Fruit fly (Drosophila melanogaster) whole organism, embryonic: ENCODE measurements around the gene Pez.
A peak's percentile ranks its signal among the peaks of the same experiment; 100 is the strongest.

Experiments
- Aef1 ChIP-seq: fragments of 200-800 bp; sonication (Bioruptor generic); IDR thresholded peaks from 3 replicates; pipeline ENCODE4 v1.3.6; 2022; ENCODE audit warnings: missing biosample characterization, missing genetic modification characterization
- Bdp1 ChIP-seq: fragments of 200-800 bp; sonication (Bioruptor generic); optimal IDR thresholded peaks from 3 replicates; lab custom pipeline; 2016; ENCODE audit warnings: missing biosample characterization, missing genetic modification characterization
- Bgb ChIP-seq: fragments of 200-800 bp; sonication (Bioruptor generic); IDR thresholded peaks from 2 replicates; pipeline ENCODE4 v1.3.6; 2022; ENCODE audit warnings: missing biosample characterization, missing genetic modification characterization; ENCODE audit not compliant: partially characterized antibody
- CG10267 ChIP-seq: fragments of 200-800 bp; sonication (Bioruptor generic); optimal IDR thresholded peaks from 2 replicates; lab custom pipeline; 2018; ENCODE audit warnings: missing biosample characterization, mild to moderate bottlenecking, missing genetic modification characterization, moderate library complexity
- CG10462 ChIP-seq: fragments of 200-800 bp; sonication (Bioruptor generic); optimal IDR thresholded peaks from 2 replicates; lab custom pipeline; 2016; ENCODE audit warnings: missing biosample characterization, missing genetic modification characterization
- CG10979 ChIP-seq: fragments of 200-800 bp; sonication (Bioruptor generic); optimal IDR thresholded peaks from 2 replicates; lab custom pipeline; 2018; ENCODE audit warnings: missing biosample characterization, mild to moderate bottlenecking, missing genetic modification characterization, moderate library complexity
- CG11456 ChIP-seq: fragments of 200-800 bp; sonication (Bioruptor generic); IDR thresholded peaks from 3 replicates; pipeline ENCODE4 v1.3.6; 2022; ENCODE audit warnings: missing biosample characterization, missing genetic modification characterization
- CG17186 ChIP-seq: fragments of 200-800 bp; sonication (Bioruptor generic); optimal IDR thresholded peaks from 3 replicates; lab custom pipeline; 2017; ENCODE audit warnings: missing biosample characterization, missing genetic modification reagents, missing genetic modification characterization
- CG2116 ChIP-seq: fragments of 200-800 bp; sonication (Bioruptor generic); optimal IDR thresholded peaks from 3 replicates; lab custom pipeline; 2018; ENCODE audit warnings: missing biosample characterization, mild to moderate bottlenecking, missing genetic modification characterization
- CG30403 ChIP-seq: fragments of 200-800 bp; sonication (Bioruptor generic); optimal IDR thresholded peaks from 3 replicates; lab custom pipeline; 2016; ENCODE audit warnings: missing biosample characterization, missing genetic modification characterization
- CG31365 ChIP-seq: fragments of 200-800 bp; sonication (Bioruptor generic); optimal IDR thresholded peaks from 2 replicates; lab custom pipeline; 2018; ENCODE audit warnings: missing biosample characterization, mild to moderate bottlenecking, missing genetic modification characterization
- CG3163 ChIP-seq: fragments of 200-800 bp; sonication (Bioruptor generic); optimal IDR thresholded peaks from 3 replicates; lab custom pipeline; 2016; ENCODE audit warnings: missing biosample characterization, missing genetic modification characterization
- CG32532 ChIP-seq: fragments of 200-800 bp; sonication (Bioruptor generic); IDR thresholded peaks from 2 replicates; pipeline ENCODE4 v1.3.6; 2022; ENCODE audit warnings: missing biosample characterization, missing genetic modification characterization
- CG6254 ChIP-seq: fragments of 200-800 bp; sonication (Bioruptor generic); optimal IDR thresholded peaks from 3 replicates; lab custom pipeline; 2017; ENCODE audit warnings: mild to moderate bottlenecking, missing biosample characterization, missing genetic modification reagents, missing genetic modification characterization
- CG6791 ChIP-seq: fragments of 200-800 bp; sonication (Bioruptor generic); IDR thresholded peaks from 3 replicates; pipeline ENCODE4 v1.3.6; 2022; ENCODE audit warnings: missing biosample characterization, missing genetic modification characterization; ENCODE audit not compliant: partially characterized antibody
- CG7786 ChIP-seq: fragments of 200-800 bp; sonication (Bioruptor generic); optimal IDR thresholded peaks from 2 replicates; lab custom pipeline; 2016; ENCODE audit warnings: missing biosample characterization, missing genetic modification characterization
- CG7928 ChIP-seq: fragments of 200-800 bp; sonication (Bioruptor generic); optimal IDR thresholded peaks from 2 replicates; lab custom pipeline; 2017; ENCODE audit warnings: missing biosample characterization, mild to moderate bottlenecking, missing genetic modification characterization
- CG9932 ChIP-seq: fragments of 200-800 bp; sonication (Bioruptor generic); IDR thresholded peaks from 2 replicates; pipeline ENCODE4 v1.3.6; 2022; ENCODE audit warnings: missing biosample characterization, missing genetic modification characterization
- Dip3 ChIP-seq: fragments of 200-800 bp; sonication (Bioruptor generic); optimal IDR thresholded peaks from 3 replicates; lab custom pipeline; 2016; ENCODE audit warnings: missing biosample characterization, missing genetic modification characterization
- Dll ChIP-seq: fragments of 200-800 bp; sonication (Bioruptor generic); IDR thresholded peaks from 4 replicates; pipeline ENCODE4 v1.3.6; 2022; ENCODE audit warnings: missing biosample characterization, missing genetic modification characterization; ENCODE audit not compliant: partially characterized antibody
- Elba2 ChIP-seq: fragments of 200-800 bp; sonication (Bioruptor generic); optimal IDR thresholded peaks from 3 replicates; lab custom pipeline; 2016; ENCODE audit warnings: missing biosample characterization, missing genetic modification characterization
- Ets97D ChIP-seq: fragments of 200-800 bp; sonication (Bioruptor generic); optimal IDR thresholded peaks from 3 replicates; lab custom pipeline; 2016; ENCODE audit warnings: missing biosample characterization, missing genetic modification characterization
- Gug ChIP-seq: fragments of 200-800 bp; sonication (Bioruptor generic); IDR thresholded peaks from 4 replicates; pipeline ENCODE4 v1.3.6; 2022; ENCODE audit warnings: missing biosample characterization, missing genetic modification characterization
- Lhr ChIP-seq: fragments of 200-800 bp; sonication (Bioruptor generic); optimal IDR thresholded peaks from 3 replicates; lab custom pipeline; 2017; ENCODE audit warnings: mild to moderate bottlenecking, missing biosample characterization, missing genetic modification reagents, missing genetic modification characterization
- Lpt ChIP-seq: fragments of >200 bp; optimal IDR thresholded peaks from 2 replicates; lab custom pipeline; 2018; ENCODE audit warnings: missing biosample characterization, missing genetic modification characterization
- Myb ChIP-seq: fragments of 200-800 bp; sonication (Bioruptor generic); optimal IDR thresholded peaks from 2 replicates; lab custom pipeline; 2016; ENCODE audit warnings: missing biosample characterization, missing genetic modification characterization
- NC2α ChIP-seq: fragments of 200-800 bp; sonication (Bioruptor generic); optimal IDR thresholded peaks from 2 replicates; lab custom pipeline; 2016; ENCODE audit warnings: missing biosample characterization, missing genetic modification characterization
- Nf-YA ChIP-seq: fragments of 200-800 bp; sonication (Bioruptor generic); IDR thresholded peaks from 2 replicates; pipeline ENCODE4 v1.3.6; 2022; ENCODE audit warnings: missing biosample characterization, missing genetic modification characterization
- Pdp1 ChIP-seq, 2 experiments: fragments of 200-800 bp; sonication (Bioruptor generic); optimal IDR thresholded peaks; 3 replicates each; lab custom pipeline; 2016; ENCODE audit warnings: missing biosample characterization in 2 of 2, missing genetic modification characterization in 2 of 2, mild to moderate bottlenecking in 1 of 2, moderate library complexity in 1 of 2
- Sox100B ChIP-seq: fragments of 200-800 bp; sonication (Bioruptor generic); optimal IDR thresholded peaks from 3 replicates; lab custom pipeline; 2018; ENCODE audit warnings: missing biosample characterization, mild to moderate bottlenecking, missing genetic modification characterization
- Sox102F ChIP-seq: fragments of 200-800 bp; sonication (Bioruptor generic); optimal IDR thresholded peaks from 2 replicates; lab custom pipeline; 2018; ENCODE audit warnings: missing biosample characterization, mild to moderate bottlenecking, missing genetic modification characterization, moderate library complexity
- ap ChIP-seq: fragments of 200-800 bp; sonication (Bioruptor generic); IDR thresholded peaks from 2 replicates; pipeline ENCODE4 v1.3.6; 2022; ENCODE audit warnings: missing biosample characterization, missing genetic modification characterization
- dpn ChIP-seq, 2 experiments: fragments of 200-800 bp; sonication (Bioruptor generic); optimal IDR thresholded peaks; 3 replicates each; lab custom pipeline; 2016; ENCODE audit warnings: missing biosample characterization in 2 of 2, missing genetic modification characterization in 2 of 2
- fu2 ChIP-seq: fragments of 200-800 bp; sonication (Bioruptor generic); optimal IDR thresholded peaks from 2 replicates; lab custom pipeline; 2016; ENCODE audit warnings: missing biosample characterization, missing genetic modification characterization
- gro ChIP-seq: fragments of 200-800 bp; sonication (Bioruptor generic); optimal IDR thresholded peaks from 2 replicates; lab custom pipeline; 2016; ENCODE audit warnings: missing biosample characterization, missing genetic modification characterization
- gsb ChIP-seq: fragments of 200-800 bp; sonication (Bioruptor generic); IDR thresholded peaks from 2 replicates; pipeline ENCODE4 v1.3.6; 2022; ENCODE audit warnings: missing biosample characterization, missing genetic modification characterization
- ham ChIP-seq: fragments of 200-800 bp; sonication (Bioruptor generic); IDR thresholded peaks from 2 replicates; pipeline ENCODE4 v1.3.6; 2022; ENCODE audit warnings: missing biosample characterization, missing genetic modification characterization
- nerfin-2 ChIP-seq: fragments of 200-800 bp; sonication (Bioruptor generic); IDR thresholded peaks from 2 replicates; pipeline ENCODE4 v1.3.6; 2022; ENCODE audit warnings: missing biosample characterization, missing genetic modification characterization; ENCODE audit not compliant: partially characterized antibody
- nmo ChIP-seq: fragments of 200-800 bp; sonication (Bioruptor generic); optimal IDR thresholded peaks from 2 replicates; lab custom pipeline; 2018; ENCODE audit warnings: missing biosample characterization, mild to moderate bottlenecking, missing genetic modification characterization, moderate library complexity
- otp ChIP-seq: fragments of 200-800 bp; sonication (Bioruptor generic); IDR thresholded peaks from 3 replicates; pipeline ENCODE4, ENCODE4 v1.3.6; 2022; ENCODE audit warnings: missing biosample characterization, missing genetic modification characterization
- pan ChIP-seq, 4 experiments: fragments of >200 bp in 3 of 4; fragments of 200-800 bp in 1 of 4; sonication (Bioruptor generic) in 1 of 4; optimal IDR thresholded peaks in 3 of 4; IDR thresholded peaks in 1 of 4; 2 replicates each; pipeline versions ENCODE4 v1.3.6 to Lab custom; 2017 to 2022; ENCODE audit warnings: missing biosample characterization in 2 of 4, missing genetic modification characterization in 2 of 4, mixed read lengths in 1 of 4
- pfk ChIP-seq: fragments of 200-800 bp; sonication (Bioruptor generic); optimal IDR thresholded peaks from 2 replicates; lab custom pipeline; 2018; ENCODE audit warnings: missing biosample characterization, mild to moderate bottlenecking, missing genetic modification characterization, moderate library complexity
- sens-2 ChIP-seq: fragments of 200-800 bp; sonication (Bioruptor generic); IDR thresholded peaks from 2 replicates; pipeline ENCODE4 v1.3.6; 2022; ENCODE audit warnings: missing biosample characterization, missing genetic modification characterization
- shn ChIP-seq: fragments of 200-800 bp; sonication (Bioruptor generic); optimal IDR thresholded peaks from 3 replicates; lab custom pipeline; 2016; ENCODE audit warnings: missing biosample characterization, missing genetic modification characterization
- slbo ChIP-seq: fragments of 200-800 bp; sonication (Bioruptor generic); IDR thresholded peaks from 2 replicates; pipeline ENCODE4 v1.3.6; 2022; ENCODE audit warnings: missing biosample characterization, missing genetic modification characterization
- tin ChIP-seq: fragments of 200-800 bp; sonication (Bioruptor generic); optimal IDR thresholded peaks from 3 replicates; lab custom pipeline; 2016; ENCODE audit warnings: missing biosample characterization, missing genetic modification characterization
- unc-4 ChIP-seq: fragments of 200-800 bp; sonication (Bioruptor generic); IDR thresholded peaks from 2 replicates; pipeline ENCODE4 v1.3.6; 2022; ENCODE audit warnings: missing biosample characterization, missing genetic modification characterization; ENCODE audit not compliant: partially characterized antibody
- vvl ChIP-seq: fragments of 200-800 bp; sonication (Bioruptor generic); IDR thresholded peaks from 2 replicates; pipeline ENCODE4 v1.3.6; 2022; ENCODE audit warnings: missing biosample characterization, missing genetic modification characterization
- zfh2 ChIP-seq: fragments of 200-800 bp; sonication (Bioruptor generic); optimal IDR thresholded peaks from 2 replicates; lab custom pipeline; 2016; ENCODE audit warnings: missing biosample characterization, missing genetic modification characterization

The Pez gene

DNA sequence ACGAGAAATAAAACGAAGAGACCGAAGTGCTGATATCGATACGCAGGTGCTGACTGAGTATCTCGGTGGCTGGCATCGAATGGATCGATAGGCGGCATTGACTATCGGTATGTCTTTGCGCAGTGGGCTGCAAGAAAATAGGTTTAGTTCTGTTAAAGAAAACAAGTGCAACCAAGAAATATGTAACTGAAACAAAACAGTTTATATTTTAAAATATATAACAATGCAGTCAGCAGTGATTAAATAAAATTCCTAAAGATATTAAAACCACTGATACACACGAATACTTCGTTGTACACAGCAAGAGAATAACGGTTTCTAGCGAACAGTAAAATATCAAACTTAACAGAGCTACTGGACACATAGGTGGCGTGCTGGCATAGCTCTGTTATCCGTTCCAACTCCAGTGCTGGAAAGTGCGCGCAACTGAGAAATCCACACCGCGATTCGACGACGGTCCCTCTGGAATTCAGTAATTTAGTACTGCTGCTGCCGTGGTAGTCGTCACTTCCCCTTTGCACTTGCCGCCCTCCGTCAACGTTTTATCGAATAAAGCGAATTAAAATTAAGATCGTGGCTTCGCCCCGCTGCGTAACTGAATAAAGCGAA, at the start of gene Pez, which contains the start of gene Cpr (continued):
- TF ChIP-seq CG11456 = peak; percentile 77; the same call in 2 of the 3 replicates
- TF ChIP-seq Myb = peak; percentile 92
- no peak for TF ChIP-seq Aef1 (GFP tag; lab: Robert Waterston, UW)
- TF ChIP-seq Ets97D (GFP tag; lab: Kevin White, UChicago) = peak; percentile 77
- 0 out of 2 replicates have a peak, but pooled peaks have one; percentile 29 for TF ChIP-seq gsb
- peak; percentile 88 for TF ChIP-seq Dll (GFP tag; lab: Robert Waterston, UW)
- peak; percentile 45 for TF ChIP-seq tin (GFP tag; lab: Kevin White, UChicago)
- TF ChIP-seq CG3163 (GFP tag; lab: Kevin White, UChicago) = peak; percentile 4
- TF ChIP-seq Sox102F (GFP tag; lab: Kevin White, UChicago) = no peak
- TF ChIP-seq slbo (GFP tag; lab: Robert Waterston, UW) = peak; percentile 69
- peak; percentile 52 for TF ChIP-seq zfh2 (GFP tag; lab: Kevin White, UChicago)
- TF ChIP-seq gro (GFP tag; lab: Kevin White, UChicago) = peak; percentile 46
- peak; percentile 1 for TF ChIP-seq pfk (GFP tag; lab: Kevin White, UChicago)
- peak; percentile 70 for TF ChIP-seq CG2116 (GFP tag; lab: Kevin White, UChicago)
- TF ChIP-seq dpn (GFP tag; optimal IDR thresholded peaks at IDR 0.05; lab: Kevin White, UChicago) = peak; percentile 51 to 68
- peak; percentile 42 for TF ChIP-seq CG30403 (GFP tag; lab: Kevin White, UChicago)
- no peak for TF ChIP-seq CG6254 (GFP tag; lab: Kevin White, UChicago)
- TF ChIP-seq ap (GFP tag; lab: Robert Waterston, UW) = no peak
- peak; percentile 81 for TF ChIP-seq CG6791 (GFP tag; lab: Robert Waterston, UW)
- TF ChIP-seq sens-2 = no peak
- no peak for TF ChIP-seq Elba2 (GFP tag; lab: Kevin White, UChicago)
- peak; percentile 38 for TF ChIP-seq CG7928 (GFP tag; lab: Kevin White, UChicago)
- peak; percentile 55 for TF ChIP-seq vvl (GFP tag; lab: Robert Waterston, UW)
- TF ChIP-seq CG32532 (GFP tag; lab: Robert Waterston, UW) = peak; percentile 53
- peak; percentile 92 for TF ChIP-seq CG10462 (GFP tag; lab: Kevin White, UChicago)
- TF ChIP-seq Lhr (GFP tag; lab: Kevin White, UChicago) = peak; percentile 92
- no peak for TF ChIP-seq pan (optimal IDR thresholded peaks at IDR 0.05; lab: Kevin White, UChicago)
- peak in 1 of 2 experiments; percentile 24 for TF ChIP-seq pan (GFP tag; optimal IDR thresholded peaks at IDR 0.05 in 1 of 2, IDR thresholded peaks at IDR 0.05 in 1 of 2)
- TF ChIP-seq shn (GFP tag; lab: Kevin White, UChicago) = no peak
- TF ChIP-seq nerfin-2 (GFP tag; lab: Robert Waterston, UW) = peak; percentile 80
- peak; percentile 59 for TF ChIP-seq CG9932 (GFP tag; lab: Robert Waterston, UW)
- TF ChIP-seq CG10267 (tag; lab: Kevin White, UChicago) = peak; percentile 90
- peak; percentile 75 for TF ChIP-seq CG17186 (GFP tag; lab: Kevin White, UChicago)
- no peak for TF ChIP-seq Bdp1
- no peak for TF ChIP-seq CG10979 (tag; lab: Kevin White, UChicago)
- peak; percentile 80 for TF ChIP-seq Bgb (GFP tag; lab: Robert Waterston, UW)
- peak; percentile 15 for TF ChIP-seq fu2 (GFP tag; lab: Kevin White, UChicago)
- TF ChIP-seq Nf-YA (GFP tag; lab: Robert Waterston, UW) = 0 out of 2 replicates have a peak, but pooled peaks have one; percentile 11
- TF ChIP-seq Sox100B (GFP tag; lab: Kevin White, UChicago) = no peak
- peak; percentile 11; the same call in 1 of the 4 replicates for TF ChIP-seq Gug (GFP tag; lab: Robert Waterston, UW)
- no peak for TF ChIP-seq Lpt (GFP tag; lab: Kevin White, UChicago)
- peak; percentile 10 to 27 for TF ChIP-seq Pdp1 (GFP tag; optimal IDR thresholded peaks at IDR 0.05; lab: Kevin White, UChicago)
- TF ChIP-seq CG31365 (tag; lab: Kevin White, UChicago) = no peak
- no peak for TF ChIP-seq ham (GFP tag; lab: Robert Waterston, UW)
- peak; percentile 30 for TF ChIP-seq CG7786
- TF ChIP-seq nmo (GFP tag; lab: Kevin White, UChicago) = peak; percentile 9
- no peak for TF ChIP-seq otp
- peak; percentile 10 for TF ChIP-seq NC2α (GFP tag; lab: Kevin White, UChicago)
- TF ChIP-seq unc-4 = peak; percentile 70
- peak; percentile 28 for TF ChIP-seq Dip3 (GFP tag; lab: Kevin White, UChicago)
